Worm (Caenorhabditis elegans) whole organism, late embryonic: ENCODE results near the gene B0432.9.

ENCODE experiments used
- C08G9.2 ChIP-seq: sonication (generic microtip); optimal IDR thresholded peaks from 2 replicates; lab custom pipeline; 2016; ENCODE audit warnings: mild to moderate bottlenecking, missing genetic modification characterization, moderate library complexity, missing compliant biosample characterization
- K02D7.2 ChIP-seq: sonication (generic microtip); optimal IDR thresholded peaks from 2 replicates; lab custom pipeline; 2017; ENCODE audit warnings: mild to moderate bottlenecking, missing genetic modification characterization, missing compliant biosample characterization
- T23F11.4 ChIP-seq: fragments of 200-800 bp; sonication (Bioruptor generic); optimal IDR thresholded peaks from 2 replicates; lab custom pipeline; 2018; ENCODE audit warnings: mild to moderate bottlenecking, missing genetic modification characterization, missing compliant biosample characterization
- Y22D7AL.16 ChIP-seq: sonication (generic microtip); optimal IDR thresholded peaks from 2 replicates; lab custom pipeline; 2016; ENCODE audit warnings: missing genetic modification characterization, missing compliant biosample characterization
- ahr-1 ChIP-seq: sonication (generic microtip); optimal IDR thresholded peaks from 2 replicates; lab custom pipeline; 2016; ENCODE audit warnings: missing genetic modification characterization, missing compliant biosample characterization
- ceh-18 ChIP-seq: sonication (generic microtip); optimal IDR thresholded peaks from 2 replicates; lab custom pipeline; 2016; ENCODE audit warnings: missing genetic modification characterization, missing compliant biosample characterization
- ceh-2 ChIP-seq: sonication (generic microtip); optimal IDR thresholded peaks from 2 replicates; lab custom pipeline; 2016; ENCODE audit warnings: missing genotype, missing genetic modification characterization, missing compliant biosample characterization
- ceh-22 ChIP-seq: sonication (generic microtip); optimal IDR thresholded peaks from 2 replicates; lab custom pipeline; 2017; ENCODE audit warnings: missing biosample characterization, missing genetic modification characterization
- ceh-24 ChIP-seq: sonication (generic microtip); optimal IDR thresholded peaks from 2 replicates; lab custom pipeline; 2016; ENCODE audit warnings: mild to moderate bottlenecking, missing genetic modification characterization, missing compliant biosample characterization
- ceh-30 ChIP-seq: fragments of 150-350 bp; optimal IDR thresholded peaks from 2 replicates; lab custom pipeline; 2014; ENCODE audit warnings: missing biosample characterization, missing genetic modification characterization
- ceh-31 ChIP-seq: sonication (generic microtip); optimal IDR thresholded peaks from 2 replicates; lab custom pipeline; 2016; ENCODE audit warnings: missing genetic modification characterization, missing compliant biosample characterization
- ceh-34 ChIP-seq: sonication (generic microtip); optimal IDR thresholded peaks from 2 replicates; lab custom pipeline; 2016; ENCODE audit warnings: mild to moderate bottlenecking, missing genetic modification characterization, missing compliant biosample characterization
- ceh-45 ChIP-seq: fragments of 200-800 bp; sonication (Bioruptor generic); IDR thresholded peaks from 2 replicates; pipeline ENCODE4 v1.3.6; 2022; ENCODE audit warnings: missing genetic modification reagents, missing genetic modification characterization, missing compliant biosample characterization
- ceh-6 ChIP-seq: fragments of 200-800 bp; sonication (Bioruptor generic); optimal IDR thresholded peaks from 2 replicates; lab custom pipeline; 2018; ENCODE audit warnings: mild to moderate bottlenecking, missing genetic modification characterization, missing compliant biosample characterization
- ceh-9 ChIP-seq: sonication (generic microtip); optimal IDR thresholded peaks from 2 replicates; lab custom pipeline; 2016; ENCODE audit warnings: mild to moderate bottlenecking, missing genetic modification characterization, inconsistent platforms, missing compliant biosample characterization
- che-1 ChIP-seq: sonication (generic microtip); optimal IDR thresholded peaks from 2 replicates; lab custom pipeline; 2016; ENCODE audit warnings: mild to moderate bottlenecking, missing genetic modification characterization, missing compliant biosample characterization
- dmd-4 ChIP-seq: sonication (generic microtip); optimal IDR thresholded peaks from 2 replicates; lab custom pipeline; 2016; ENCODE audit warnings: borderline replicate concordance, missing genetic modification characterization, missing compliant biosample characterization
- dve-1 ChIP-seq: sonication (generic microtip); optimal IDR thresholded peaks from 2 replicates; lab custom pipeline; 2017; ENCODE audit warnings: antibody characterized with exemption, mild to moderate bottlenecking, missing genetic modification characterization, missing compliant biosample characterization
- elt-2 ChIP-seq: sonication (generic microtip); optimal IDR thresholded peaks from 2 replicates; lab custom pipeline; 2016; ENCODE audit warnings: missing genetic modification reagents, missing genetic modification characterization, missing compliant biosample characterization
- elt-4 ChIP-seq: sonication (generic microtip); optimal IDR thresholded peaks from 2 replicates; lab custom pipeline; 2016; ENCODE audit warnings: missing genetic modification characterization, missing compliant biosample characterization
- ets-4 ChIP-seq: sonication (generic microtip); optimal IDR thresholded peaks from 2 replicates; lab custom pipeline; 2016; ENCODE audit warnings: missing genetic modification characterization, missing compliant biosample characterization
- eyg-1 ChIP-seq: sonication (generic microtip); optimal IDR thresholded peaks from 2 replicates; lab custom pipeline; 2016; ENCODE audit warnings: missing genotype, missing genetic modification characterization, missing compliant biosample characterization
- fax-1 ChIP-seq: sonication (generic microtip); optimal IDR thresholded peaks from 2 replicates; lab custom pipeline; 2016; ENCODE audit warnings: missing genotype, missing genetic modification characterization, missing compliant biosample characterization
- fkh-10 ChIP-seq: fragments of 150-350 bp; optimal IDR thresholded peaks from 2 replicates; lab custom pipeline; 2014; ENCODE audit warnings: missing biosample characterization, missing genetic modification reagents, missing genetic modification characterization
- fkh-6 ChIP-seq: sonication (generic microtip); optimal IDR thresholded peaks from 2 replicates; lab custom pipeline; 2016; ENCODE audit warnings: missing genetic modification characterization, missing compliant biosample characterization
- gmeb-2 ChIP-seq: sonication (generic microtip); optimal IDR thresholded peaks from 2 replicates; lab custom pipeline; 2016; ENCODE audit warnings: missing genetic modification characterization, inconsistent platforms, missing compliant biosample characterization
- hlh-13 ChIP-seq: fragments of 200-800 bp; sonication (Bioruptor generic); optimal IDR thresholded peaks from 2 replicates; lab custom pipeline; 2018; ENCODE audit warnings: mild to moderate bottlenecking, missing genetic modification characterization, missing compliant biosample characterization
- hlh-15 ChIP-seq: sonication (generic microtip); optimal IDR thresholded peaks from 2 replicates; lab custom pipeline; 2016; ENCODE audit warnings: missing genetic modification characterization, missing compliant biosample characterization
- hlh-30 ChIP-seq: sonication (generic microtip); optimal IDR thresholded peaks from 2 replicates; lab custom pipeline; 2017; ENCODE audit warnings: antibody characterized with exemption, missing genetic modification characterization, missing compliant biosample characterization; ENCODE audit not compliant: insufficient read depth
- hlh-8 ChIP-seq: sonication (generic microtip); optimal IDR thresholded peaks from 2 replicates; lab custom pipeline; 2016; ENCODE audit warnings: missing genotype, missing genetic modification characterization, missing compliant biosample characterization
- lim-6 ChIP-seq: sonication (generic microtip); optimal IDR thresholded peaks from 2 replicates; lab custom pipeline; 2016; ENCODE audit warnings: missing genetic modification characterization, missing compliant biosample characterization
- mec-3 ChIP-seq: sonication (generic microtip); optimal IDR thresholded peaks from 2 replicates; lab custom pipeline; 2016; ENCODE audit warnings: borderline replicate concordance, missing genetic modification characterization, missing compliant biosample characterization
- nhr-232 ChIP-seq: sonication (generic microtip); optimal IDR thresholded peaks from 2 replicates; lab custom pipeline; 2016; ENCODE audit warnings: missing genetic modification characterization, missing compliant biosample characterization
- npax-4 ChIP-seq: sonication (generic microtip); optimal IDR thresholded peaks from 2 replicates; lab custom pipeline; 2016; ENCODE audit warnings: missing genetic modification characterization, missing compliant biosample characterization
- pag-3 ChIP-seq: sonication (generic microtip); optimal IDR thresholded peaks from 2 replicates; lab custom pipeline; 2016; ENCODE audit warnings: missing compliant biosample characterization, missing genetic modification characterization, borderline replicate concordance
- pat-9 ChIP-seq: fragments of 200-800 bp; sonication (Bioruptor generic); optimal IDR thresholded peaks from 2 replicates; lab custom pipeline; 2018; ENCODE audit warnings: mild to moderate bottlenecking, missing genetic modification characterization, moderate library complexity, missing compliant biosample characterization
- pax-1 ChIP-seq: fragments of 150-350 bp; optimal IDR thresholded peaks from 2 replicates; lab custom pipeline; 2014; ENCODE audit warnings: missing biosample characterization, missing genetic modification characterization
- pha-2 ChIP-seq: sonication (generic microtip); optimal IDR thresholded peaks from 2 replicates; lab custom pipeline; 2017; ENCODE audit warnings: mild to moderate bottlenecking, missing genetic modification characterization, missing compliant biosample characterization
- pha-4 ChIP-seq: fragments of 150-350 bp; optimal IDR thresholded peaks from 2 replicates; lab custom pipeline; 2018; ENCODE audit warnings: missing biosample characterization, missing genetic modification reagents, missing genetic modification characterization
- pqm-1 ChIP-seq: sonication (generic microtip); optimal IDR thresholded peaks from 2 replicates; lab custom pipeline; 2016; ENCODE audit warnings: missing genetic modification characterization, missing compliant biosample characterization
- pros-1 ChIP-seq: fragments of 150-350 bp; optimal IDR thresholded peaks from 2 replicates; lab custom pipeline; 2014; ENCODE audit warnings: missing biosample characterization, missing genetic modification reagents, missing genetic modification characterization
- ref-2 ChIP-seq: sonication (generic microtip); optimal IDR thresholded peaks from 2 replicates; lab custom pipeline; 2016; ENCODE audit warnings: missing genetic modification characterization, missing compliant biosample characterization
- sdc-2 ChIP-seq: sonication (generic microtip); optimal IDR thresholded peaks from 2 replicates; lab custom pipeline; 2016; ENCODE audit warnings: missing genotype, missing genetic modification characterization, missing compliant biosample characterization
- sox-2 ChIP-seq: fragments of 200-800 bp; sonication (Bioruptor generic); IDR thresholded peaks from 2 replicates; pipeline ENCODE4 v1.3.6; 2022; ENCODE audit warnings: missing genetic modification reagents, missing genetic modification characterization, missing compliant biosample characterization
- sox-4 ChIP-seq: sonication (generic microtip); optimal IDR thresholded peaks from 2 replicates; lab custom pipeline; 2017; ENCODE audit warnings: mild to moderate bottlenecking, missing genetic modification characterization, inconsistent platforms, missing compliant biosample characterization
- syd-9 ChIP-seq: sonication (generic microtip); optimal IDR thresholded peaks from 2 replicates; lab custom pipeline; 2016; ENCODE audit warnings: mild to moderate bottlenecking, missing genetic modification characterization, moderate library complexity, missing compliant biosample characterization
- tbx-2 ChIP-seq: sonication (generic microtip); optimal IDR thresholded peaks from 2 replicates; lab custom pipeline; 2016; ENCODE audit warnings: missing genetic modification characterization, missing compliant biosample characterization
- tbx-7 ChIP-seq: sonication (generic microtip); optimal IDR thresholded peaks from 2 replicates; lab custom pipeline; 2016; ENCODE audit warnings: missing genotype, missing genetic modification characterization, missing compliant biosample characterization
- unc-3 ChIP-seq, 2 experiments: fragments of 200-800 bp in 1 of 2; sonication (Bioruptor generic) in 1 of 2; sonication (generic microtip) in 1 of 2; conservative IDR thresholded peaks in 1 of 2; optimal IDR thresholded peaks in 1 of 2; 2 replicates each; pipeline versions ENCODE4 v1.3.6 to Lab custom; 2016 to 2022; ENCODE audit warnings: missing compliant biosample characterization in 2 of 2, missing genetic modification characterization in 2 of 2, missing genetic modification reagents in 1 of 2
- unc-42 ChIP-seq: sonication (generic microtip); optimal IDR thresholded peaks from 2 replicates; lab custom pipeline; 2016; ENCODE audit warnings: missing genotype, missing genetic modification characterization, missing compliant biosample characterization
- unc-55 ChIP-seq: sonication (generic microtip); optimal IDR thresholded peaks from 2 replicates; lab custom pipeline; 2017; ENCODE audit warnings: missing biosample characterization, missing genetic modification reagents, missing genetic modification characterization
- ztf-16 ChIP-seq: sonication (generic microtip); optimal IDR thresholded peaks from 2 replicates; lab custom pipeline; 2017; ENCODE audit warnings: missing genetic modification characterization, missing compliant biosample characterization

Gene B0432.9

ce11 chrII:255124-255523 is 28.4 kb downstream of the B0432.9 start:
- TF ChIP-seq elt-4: no peak
- TF ChIP-seq ceh-24: peak; percentile 62
- TF ChIP-seq pha-2 (tag; lab: Kevin White, UChicago): peak; percentile 74
- TF ChIP-seq fkh-10 (GFP tag; lab: Kevin White, UChicago): peak; percentile 84
- peak; percentile 82 for TF ChIP-seq ceh-2 (tag; lab: Kevin White, UChicago)
- peak; percentile 88 for TF ChIP-seq ceh-34 (tag; lab: Kevin White, UChicago)
- TF ChIP-seq ahr-1 (tag; lab: Kevin White, UChicago): peak; percentile 57
- peak; percentile 46 for TF ChIP-seq K02D7.2
- TF ChIP-seq hlh-30: peak; percentile 10
- TF ChIP-seq tbx-7 (tag; lab: Kevin White, UChicago): peak; percentile 77
- TF ChIP-seq pat-9 (tag; lab: Kevin White, UChicago): peak; percentile 76
- peak; percentile 79 for TF ChIP-seq fax-1 (tag; lab: Kevin White, UChicago)
- TF ChIP-seq unc-3 (GFP tag; conservative IDR thresholded peaks at IDR 0.05; lab: Robert Waterston, UW): peak; percentile 71; the same call in 1 of the 2 replicates
- peak; percentile 58 for TF ChIP-seq unc-3 (tag; optimal IDR thresholded peaks at IDR 0.05; lab: Kevin White, UChicago)
- peak; percentile 63 for TF ChIP-seq gmeb-2 (tag; lab: Kevin White, UChicago)
- TF ChIP-seq hlh-15 (tag; lab: Kevin White, UChicago): peak; percentile 66
- 0 out of 2 replicates have a peak, but pooled peaks have one; percentile 45 for TF ChIP-seq ceh-45 (GFP tag; lab: Robert Waterston, UW)
- TF ChIP-seq hlh-13: peak; percentile 25
- TF ChIP-seq nhr-232 (tag; lab: Kevin White, UChicago): peak; percentile 57
- TF ChIP-seq pax-1: peak; percentile 48
- no peak for TF ChIP-seq pros-1 (tag; lab: Kevin White, UChicago)
- TF ChIP-seq ceh-22: no peak
- peak; percentile 92 for TF ChIP-seq ceh-31 (tag; lab: Kevin White, UChicago)
- TF ChIP-seq mec-3 (tag; lab: Kevin White, UChicago): peak; percentile 85
- peak; percentile 84 for TF ChIP-seq pag-3
- TF ChIP-seq hlh-8 (tag; lab: Kevin White, UChicago): peak; percentile 77
- TF ChIP-seq pqm-1 (tag; lab: Kevin White, UChicago): peak; percentile 92
- peak; percentile 92 for TF ChIP-seq ceh-18 (tag; lab: Kevin White, UChicago)
- TF ChIP-seq sox-4: peak; percentile 61
- peak; percentile 80 for TF ChIP-seq dmd-4 (tag; lab: Kevin White, UChicago)
- peak; percentile 79 for TF ChIP-seq ztf-16 (tag; lab: Kevin White, UChicago)
- TF ChIP-seq tbx-2 (tag; lab: Kevin White, UChicago): peak; percentile 93
- peak; percentile 87 for TF ChIP-seq C08G9.2 (tag; lab: Kevin White, UChicago)
- TF ChIP-seq ceh-30 (tag; lab: Kevin White, UChicago): peak; percentile 68
- TF ChIP-seq dve-1 (tag; lab: Kevin White, UChicago): peak; percentile 42
- TF ChIP-seq fkh-6 (tag; lab: Kevin White, UChicago): peak; percentile 53
- no peak for TF ChIP-seq pha-4 (tag; lab: Kevin White, UChicago)
- peak; percentile 89 for TF ChIP-seq elt-2 (tag; lab: Kevin White, UChicago)
- TF ChIP-seq unc-42 (tag; lab: Kevin White, UChicago): peak; percentile 99
- TF ChIP-seq npax-4 (tag; lab: Kevin White, UChicago): peak; percentile 43
- peak; percentile 60 for TF ChIP-seq ets-4 (tag; lab: Kevin White, UChicago)
- TF ChIP-seq sdc-2 (tag; lab: Kevin White, UChicago): peak; percentile 65
- TF ChIP-seq T23F11.4: peak; percentile 56
- TF ChIP-seq lim-6 (tag; lab: Kevin White, UChicago): no peak
- TF ChIP-seq unc-55 (GFP tag; lab: Kevin White, UChicago): peak; percentile 61
- peak; percentile 76 for TF ChIP-seq eyg-1 (tag; lab: Kevin White, UChicago)
- no peak for TF ChIP-seq ceh-9 (tag; lab: Kevin White, UChicago)
- no peak for TF ChIP-seq sox-2 (GFP tag; lab: Robert Waterston, UW)
- peak; percentile 55 for TF ChIP-seq che-1 (tag; lab: Kevin White, UChicago)
- TF ChIP-seq syd-9 (tag; lab: Kevin White, UChicago): peak; percentile 26
- TF ChIP-seq ref-2 (tag; lab: Kevin White, UChicago): peak; percentile 90
- TF ChIP-seq Y22D7AL.16: peak; percentile 50
- peak; percentile 59 for TF ChIP-seq ceh-6 (GFP tag; lab: Kevin White, UChicago)
